Worm (Caenorhabditis elegans): ENCODE measurements around the gene nlp-71.

Gene nlp-71

ce11 chrIV:6415149-6415548 lies 1.8 kb upstream of the nlp-71 start, which contains the start of gene exos-2:
Gene exos-2 (plus strand): TSS chrIV:6415478.
- TF ChIP-seq hmg-4 (GFP tag; optimal IDR thresholded peaks at IDR 0.05): no peak
- no peak for TF ChIP-seq aly-1 (tag; optimal IDR thresholded peaks at IDR 0.05)
- TF ChIP-seq tbx-11 (GFP tag; IDR thresholded peaks at IDR 0.05): no peak
- TF ChIP-seq F13C5.2 (tag; optimal IDR thresholded peaks at IDR 0.05): no peak
- no peak for TF ChIP-seq tra-4 (tag; optimal IDR thresholded peaks at IDR 0.05)
- no peak for TF ChIP-seq scrt-1 (GFP tag; IDR thresholded peaks at IDR 0.05)
- no peak for TF ChIP-seq hnd-1 (tag; optimal IDR thresholded peaks at IDR 0.05)

ce11 chrIV:6404871-6405270 lies 8.5 kb downstream of the nlp-71 start, which contains the start of gene srv-13:
Gene srv-13 (plus strand): TSS chrIV:6405171.
- TF ChIP-seq sea-1 (GFP tag; conservative IDR thresholded peaks at IDR 0.05): no peak

- TF ChIP-seq hmbx-1 (tag; optimal IDR thresholded peaks at IDR 0.05) (no peak), hmg-4 (GFP tag; optimal IDR thresholded peaks at IDR 0.05) (no peak), tbx-11 (GFP tag; IDR thresholded peaks at IDR 0.05) (no peak), tra-4 (tag; optimal IDR thresholded peaks at IDR 0.05) (no peak), ceh-13 (GFP tag; optimal IDR thresholded peaks at IDR 0.05) (no peak), hnd-1 (tag; optimal IDR thresholded peaks at IDR 0.05) (no peak), sea-1 (GFP tag; conservative IDR thresholded peaks at IDR 0.05) (no peak), pes-1 (GFP tag; IDR thresholded peaks at IDR 0.05) (no peak), aly-1 (tag; optimal IDR thresholded peaks at IDR 0.05) (no peak), flt-1 (GFP tag; IDR thresholded peaks at IDR 0.05) (no peak), F13C5.2 (tag; optimal IDR thresholded peaks at IDR 0.05) (no peak), B0310.2 (tag; optimal IDR thresholded peaks at IDR 0.05) (no peak), ceh-36 (tag; optimal IDR thresholded peaks at IDR 0.05) (no peak), ets-7 (tag; optimal IDR thresholded peaks at IDR 0.05) (no peak), tbx-37 (GFP tag; conservative IDR thresholded peaks at IDR 0.05) (no peak)
Measured at ce11 chrIV:6403399-6403798, 10.0 kb downstream of the nlp-71 start.

ce11 chrIV:6402386-6402905 lies 10.9 kb downstream of the nlp-71 start, which contains the start of gene sfrp-1:
Gene sfrp-1 (minus strand): TSS chrIV:6402436.
- TF ChIP-seq aly-1 (tag; optimal IDR thresholded peaks at IDR 0.05): no peak
- no peak for TF ChIP-seq tbx-11 (GFP tag; IDR thresholded peaks at IDR 0.05)

ce11 chrIV:6395190-6395589 lies 18.2 kb downstream of the nlp-71 start:
- TF ChIP-seq ceh-36 (tag; optimal IDR thresholded peaks at IDR 0.05) (no peak), scrt-1 (GFP tag; IDR thresholded peaks at IDR 0.05) (no peak)

- no peak for TF ChIP-seq B0310.2 (tag; optimal IDR thresholded peaks at IDR 0.05)
- TF ChIP-seq hnd-1 (tag; optimal IDR thresholded peaks at IDR 0.05): no peak
- no peak for TF ChIP-seq ceh-13 (GFP tag; optimal IDR thresholded peaks at IDR 0.05)
- TF ChIP-seq ets-7 (tag; optimal IDR thresholded peaks at IDR 0.05): no peak
- TF ChIP-seq flt-1 (GFP tag; IDR thresholded peaks at IDR 0.05): no peak
- no peak for TF ChIP-seq scrt-1 (GFP tag; IDR thresholded peaks at IDR 0.05)
- TF ChIP-seq F13C5.2 (tag; optimal IDR thresholded peaks at IDR 0.05): no peak
- no peak for TF ChIP-seq sea-1 (GFP tag; conservative IDR thresholded peaks at IDR 0.05)
- no peak for TF ChIP-seq ama-1 (optimal IDR thresholded peaks at IDR 0.05)
- no peak for TF ChIP-seq hmbx-1 (tag; optimal IDR thresholded peaks at IDR 0.05)
- no peak for TF ChIP-seq tbx-11 (GFP tag; IDR thresholded peaks at IDR 0.05)
- TF ChIP-seq tbx-37 (GFP tag; conservative IDR thresholded peaks at IDR 0.05): no peak
- TF ChIP-seq tra-4 (tag; optimal IDR thresholded peaks at IDR 0.05): no peak
- no peak for TF ChIP-seq aly-1 (tag; optimal IDR thresholded peaks at IDR 0.05)
Measured at ce11 chrIV:6393329-6393728, 20.1 kb downstream of the nlp-71 start.

- TF ChIP-seq tbx-37 (GFP tag; conservative IDR thresholded peaks at IDR 0.05) (no peak), ets-7 (tag; optimal IDR thresholded peaks at IDR 0.05) (no peak), pes-1 (GFP tag; IDR thresholded peaks at IDR 0.05) (no peak), ceh-13 (GFP tag; optimal IDR thresholded peaks at IDR 0.05) (no peak)
Measured at ce11 chrIV:6391566-6391965, 21.8 kb downstream of the nlp-71 start.

- no peak for TF ChIP-seq ets-7 (tag; optimal IDR thresholded peaks at IDR 0.05)
- no peak for TF ChIP-seq tbx-37 (GFP tag; conservative IDR thresholded peaks at IDR 0.05)
- TF ChIP-seq ceh-13 (GFP tag; optimal IDR thresholded peaks at IDR 0.05): no peak
- TF ChIP-seq tra-4 (tag; optimal IDR thresholded peaks at IDR 0.05): no peak
- TF ChIP-seq sea-1 (GFP tag; conservative IDR thresholded peaks at IDR 0.05): no peak
- TF ChIP-seq ama-1 (optimal IDR thresholded peaks at IDR 0.05): no peak
- TF ChIP-seq flt-1 (GFP tag; IDR thresholded peaks at IDR 0.05): no peak
- TF ChIP-seq pes-1 (GFP tag; IDR thresholded peaks at IDR 0.05): no peak
- TF ChIP-seq F13C5.2 (tag; optimal IDR thresholded peaks at IDR 0.05): no peak
- no peak for TF ChIP-seq tbx-11 (GFP tag; IDR thresholded peaks at IDR 0.05)
- TF ChIP-seq scrt-1 (GFP tag; IDR thresholded peaks at IDR 0.05): no peak
- no peak for TF ChIP-seq ceh-36 (tag; optimal IDR thresholded peaks at IDR 0.05)
- TF ChIP-seq hmbx-1 (tag; optimal IDR thresholded peaks at IDR 0.05): no peak
- TF ChIP-seq hnd-1 (tag; optimal IDR thresholded peaks at IDR 0.05): no peak
- TF ChIP-seq hmg-4 (GFP tag; optimal IDR thresholded peaks at IDR 0.05): no peak
- no peak for TF ChIP-seq B0310.2 (tag; optimal IDR thresholded peaks at IDR 0.05)
- no peak for TF ChIP-seq aly-1 (tag; optimal IDR thresholded peaks at IDR 0.05)
Measured at ce11 chrIV:6388550-6388949, 24.8 kb downstream of the nlp-71 start.

- no peak for TF ChIP-seq tbx-37 (GFP tag; conservative IDR thresholded peaks at IDR 0.05)
- no peak for TF ChIP-seq tbx-11 (GFP tag; IDR thresholded peaks at IDR 0.05)
- TF ChIP-seq ceh-36 (tag; optimal IDR thresholded peaks at IDR 0.05): no peak
- no peak for TF ChIP-seq ceh-13 (GFP tag; optimal IDR thresholded peaks at IDR 0.05)
- no peak for TF ChIP-seq B0310.2 (tag; optimal IDR thresholded peaks at IDR 0.05)
- no peak for TF ChIP-seq scrt-1 (GFP tag; IDR thresholded peaks at IDR 0.05)
- TF ChIP-seq ets-7 (tag; optimal IDR thresholded peaks at IDR 0.05): no peak
- no peak for TF ChIP-seq hmg-4 (GFP tag; optimal IDR thresholded peaks at IDR 0.05)
- no peak for TF ChIP-seq sea-1 (GFP tag; conservative IDR thresholded peaks at IDR 0.05)
- TF ChIP-seq ama-1 (optimal IDR thresholded peaks at IDR 0.05): no peak
Measured at ce11 chrIV:6385010-6385409, 28.4 kb downstream of the nlp-71 start.

Data from whole organism, early embryonic.